Fruit fly (Drosophila melanogaster) whole organism, embryonic: ENCODE results near the gene CG5181.

Source experiments
- Ada2b ChIP-seq: fragments of 200-800 bp; sonication (Bioruptor generic); IDR thresholded peaks from 2 replicates; pipeline ENCODE4 v1.3.6; 2022; ENCODE audit warnings: missing biosample characterization, missing genetic modification characterization
- Atf3 ChIP-seq: fragments of 200-800 bp; sonication (Bioruptor generic); optimal IDR thresholded peaks from 3 replicates; lab custom pipeline; 2016; ENCODE audit warnings: missing biosample characterization, missing genetic modification characterization
- Awh ChIP-seq: fragments of 200-800 bp; sonication (Bioruptor generic); IDR thresholded peaks from 2 replicates; pipeline ENCODE4, ENCODE4 v1.3.6; 2022; ENCODE audit warnings: missing biosample characterization, missing genetic modification characterization
- CG11695 ChIP-seq: fragments of 200-800 bp; sonication (Bioruptor generic); IDR thresholded peaks from 3 replicates; pipeline ENCODE4 v1.3.6; 2022; ENCODE audit warnings: missing biosample characterization, missing genetic modification characterization
- CG12155 ChIP-seq: fragments of 200-800 bp; sonication (Bioruptor generic); optimal IDR thresholded peaks from 3 replicates; lab custom pipeline; 2016; ENCODE audit warnings: missing biosample characterization, missing genetic modification characterization
- CG12219 ChIP-seq: fragments of 200-800 bp; sonication (Bioruptor generic); optimal IDR thresholded peaks from 3 replicates; lab custom pipeline; 2018; ENCODE audit warnings: missing biosample characterization, mild to moderate bottlenecking, missing genetic modification characterization
- CG17385 ChIP-seq: fragments of 200-800 bp; sonication (Bioruptor generic); optimal IDR thresholded peaks from 3 replicates; lab custom pipeline; 2018; ENCODE audit warnings: missing biosample characterization, mild to moderate bottlenecking, missing genetic modification characterization
- CG18619 ChIP-seq: fragments of 200-800 bp; sonication (Bioruptor generic); optimal IDR thresholded peaks from 3 replicates; lab custom pipeline; 2017; ENCODE audit warnings: missing biosample characterization, mild to moderate bottlenecking, missing genetic modification characterization
- CG2116 ChIP-seq: fragments of 200-800 bp; sonication (Bioruptor generic); optimal IDR thresholded peaks from 3 replicates; lab custom pipeline; 2018; ENCODE audit warnings: missing biosample characterization, mild to moderate bottlenecking, missing genetic modification characterization
- CG2202 ChIP-seq: fragments of 200-800 bp; sonication (Bioruptor generic); optimal IDR thresholded peaks from 2 replicates; lab custom pipeline; 2018; ENCODE audit warnings: missing biosample characterization, mild to moderate bottlenecking, missing genetic modification characterization
- CG2875 ChIP-seq: fragments of 200-800 bp; sonication (Bioruptor generic); optimal IDR thresholded peaks from 2 replicates; lab custom pipeline; 2017; ENCODE audit warnings: missing biosample characterization, mild to moderate bottlenecking, missing genetic modification characterization, missing genetic modification reagents
- CG30403 ChIP-seq: fragments of 200-800 bp; sonication (Bioruptor generic); optimal IDR thresholded peaks from 3 replicates; lab custom pipeline; 2016; ENCODE audit warnings: missing biosample characterization, missing genetic modification characterization
- CG31441 ChIP-seq: fragments of 200-800 bp; sonication (Bioruptor generic); IDR thresholded peaks from 2 replicates; pipeline ENCODE4 v1.3.6; 2022; ENCODE audit warnings: missing biosample characterization, missing genetic modification characterization
- CG32767 ChIP-seq: fragments of 200-800 bp; sonication (Bioruptor generic); IDR thresholded peaks from 2 replicates; pipeline ENCODE4 v1.3.6; 2022; ENCODE audit warnings: missing biosample characterization, missing genetic modification characterization
- CG4707 ChIP-seq: fragments of 200-800 bp; sonication (Bioruptor generic); optimal IDR thresholded peaks from 2 replicates; lab custom pipeline; 2018; ENCODE audit warnings: missing biosample characterization, mild to moderate bottlenecking, missing genetic modification characterization, moderate library complexity
- CG6683 ChIP-seq: fragments of 200-800 bp; sonication (Bioruptor generic); optimal IDR thresholded peaks from 2 replicates; lab custom pipeline; 2017; ENCODE audit warnings: missing biosample characterization, mild to moderate bottlenecking, missing genetic modification characterization, missing genetic modification reagents
- CG6854 ChIP-seq: fragments of 200-800 bp; sonication (Bioruptor generic); optimal IDR thresholded peaks from 3 replicates; lab custom pipeline; 2017; ENCODE audit warnings: missing biosample characterization, mild to moderate bottlenecking, missing genetic modification characterization
- CG7839 ChIP-seq: fragments of 200-800 bp; sonication (Bioruptor generic); optimal IDR thresholded peaks from 3 replicates; lab custom pipeline; 2018; ENCODE audit warnings: missing biosample characterization, mild to moderate bottlenecking, missing genetic modification characterization, moderate library complexity
- CG7987 ChIP-seq: fragments of 200-800 bp; sonication (Bioruptor generic); optimal IDR thresholded peaks from 2 replicates; lab custom pipeline; 2018; ENCODE audit warnings: missing biosample characterization, mild to moderate bottlenecking, missing genetic modification characterization, moderate library complexity
- CG8290 ChIP-seq, 3 experiments: fragments of 200-800 bp; sonication (Bioruptor generic); optimal IDR thresholded peaks; 2 replicates each; lab custom pipeline; 2016 to 2019; ENCODE audit warnings: missing biosample characterization in 3 of 3, missing genetic modification characterization in 3 of 3, mild to moderate bottlenecking in 2 of 3, moderate library complexity in 1 of 3
- CG9797 ChIP-seq: fragments of 200-800 bp; sonication (Bioruptor generic); optimal IDR thresholded peaks from 3 replicates; lab custom pipeline; 2018; ENCODE audit warnings: missing biosample characterization, mild to moderate bottlenecking, missing genetic modification characterization
- E2f2 ChIP-seq: fragments of 200-800 bp; sonication (Bioruptor generic); IDR thresholded peaks from 2 replicates; pipeline ENCODE4 v1.3.6; 2022; ENCODE audit warnings: missing biosample characterization, missing genetic modification characterization
- Eip74EF ChIP-seq, 2 experiments: fragments of 200-800 bp in 1 of 2; fragments of >200 bp in 1 of 2; sonication (Bioruptor generic) in 1 of 2; optimal IDR thresholded peaks; 2 replicates each; lab custom pipeline; 2017 to 2019; ENCODE audit warnings: missing biosample characterization in 2 of 2, missing genetic modification characterization in 2 of 2, mild to moderate bottlenecking in 1 of 2, moderate library complexity in 1 of 2
- Elba2 ChIP-seq: fragments of 200-800 bp; sonication (Bioruptor generic); optimal IDR thresholded peaks from 3 replicates; lab custom pipeline; 2016; ENCODE audit warnings: missing biosample characterization, missing genetic modification characterization
- Jarid2 ChIP-seq: fragments of 200-800 bp; sonication (Bioruptor generic); optimal IDR thresholded peaks from 3 replicates; lab custom pipeline; 2017; ENCODE audit warnings: mild to moderate bottlenecking, missing biosample characterization, missing genetic modification reagents, missing genetic modification characterization
- Lpt ChIP-seq: fragments of >200 bp; optimal IDR thresholded peaks from 2 replicates; lab custom pipeline; 2018; ENCODE audit warnings: missing biosample characterization, missing genetic modification characterization
- MESR4 ChIP-seq: fragments of 200-800 bp; sonication (Bioruptor generic); optimal IDR thresholded peaks from 2 replicates; lab custom pipeline; 2018; ENCODE audit warnings: missing biosample characterization, mild to moderate bottlenecking, missing genetic modification characterization, moderate library complexity
- Mrtf ChIP-seq: fragments of 200-800 bp; sonication (Bioruptor generic); IDR thresholded peaks from 3 replicates; pipeline ENCODE4 v1.3.6; 2022; ENCODE audit warnings: missing biosample characterization, missing genetic modification characterization
- NK7.1 ChIP-seq: fragments of 200-800 bp; sonication (Bioruptor generic); optimal IDR thresholded peaks from 3 replicates; lab custom pipeline; 2016; ENCODE audit warnings: missing biosample characterization, missing genetic modification characterization
- Oaz ChIP-seq: fragments of 200-800 bp; sonication (Bioruptor generic); IDR thresholded peaks from 2 replicates; pipeline ENCODE4 v1.3.6; 2022; ENCODE audit warnings: missing biosample characterization, missing genetic modification characterization
- Opbp ChIP-seq: fragments of 200-800 bp; sonication (Bioruptor generic); IDR thresholded peaks from 3 replicates; pipeline ENCODE4 v1.3.6; 2022; ENCODE audit warnings: missing biosample characterization, missing genetic modification characterization; ENCODE audit not compliant: partially characterized antibody
- Sox100B ChIP-seq: fragments of 200-800 bp; sonication (Bioruptor generic); optimal IDR thresholded peaks from 3 replicates; lab custom pipeline; 2018; ENCODE audit warnings: missing biosample characterization, mild to moderate bottlenecking, missing genetic modification characterization
- YL-1 ChIP-seq: fragments of 200-800 bp; sonication (Bioruptor generic); optimal IDR thresholded peaks from 3 replicates; lab custom pipeline; 2017; ENCODE audit warnings: missing biosample characterization, mild to moderate bottlenecking, missing genetic modification characterization
- abd-A ChIP-seq: fragments of 200-800 bp; sonication (Bioruptor generic); optimal IDR thresholded peaks from 3 replicates; lab custom pipeline; 2019; ENCODE audit warnings: missing biosample characterization, mild to moderate bottlenecking, missing genetic modification characterization, moderate library complexity
- cas ChIP-seq: fragments of 200-800 bp; sonication (Bioruptor generic); IDR thresholded peaks from 2 replicates; pipeline ENCODE4 v1.3.6; 2022; ENCODE audit warnings: missing biosample characterization, missing genetic modification characterization
- chif ChIP-seq, 2 experiments: fragments of 200-800 bp; sonication (Bioruptor generic); optimal IDR thresholded peaks; 3 replicates each; lab custom pipeline; 2016; ENCODE audit warnings: missing biosample characterization in 2 of 2, missing genetic modification characterization in 2 of 2
- fd102C ChIP-seq: fragments of 200-800 bp; sonication (Bioruptor generic); optimal IDR thresholded peaks from 2 replicates; lab custom pipeline; 2018; ENCODE audit warnings: missing biosample characterization, mild to moderate bottlenecking, missing genetic modification characterization, moderate library complexity
- fd96Cb ChIP-seq: fragments of 200-800 bp; sonication (Bioruptor generic); optimal IDR thresholded peaks from 2 replicates; lab custom pipeline; 2018; ENCODE audit warnings: missing biosample characterization, mild to moderate bottlenecking, missing genetic modification characterization, moderate library complexity
- ftz-f1 ChIP-seq: fragments of 200-800 bp; sonication (Bioruptor generic); optimal IDR thresholded peaks from 2 replicates; lab custom pipeline; 2016; ENCODE audit warnings: missing biosample characterization, missing genetic modification characterization
- hbn ChIP-seq: fragments of 200-800 bp; sonication (Bioruptor generic); IDR thresholded peaks from 2 replicates; pipeline ENCODE4 v1.3.6; 2022; ENCODE audit warnings: missing biosample characterization, missing genetic modification characterization; ENCODE audit not compliant: partially characterized antibody
- oc ChIP-seq: fragments of 200-800 bp; sonication (Bioruptor generic); optimal IDR thresholded peaks from 2 replicates; lab custom pipeline; 2018; ENCODE audit warnings: missing biosample characterization, mild to moderate bottlenecking, missing genetic modification characterization, moderate library complexity
- pfk ChIP-seq: fragments of 200-800 bp; sonication (Bioruptor generic); optimal IDR thresholded peaks from 2 replicates; lab custom pipeline; 2018; ENCODE audit warnings: missing biosample characterization, mild to moderate bottlenecking, missing genetic modification characterization, moderate library complexity
- row ChIP-seq: fragments of 200-800 bp; sonication (Bioruptor generic); IDR thresholded peaks from 3 replicates; pipeline ENCODE4 v1.3.6; 2022; ENCODE audit warnings: missing biosample characterization, missing genetic modification characterization
- shn ChIP-seq: fragments of 200-800 bp; sonication (Bioruptor generic); optimal IDR thresholded peaks from 3 replicates; lab custom pipeline; 2016; ENCODE audit warnings: missing biosample characterization, missing genetic modification characterization
- slbo ChIP-seq: fragments of 200-800 bp; sonication (Bioruptor generic); IDR thresholded peaks from 2 replicates; pipeline ENCODE4 v1.3.6; 2022; ENCODE audit warnings: missing biosample characterization, missing genetic modification characterization
- sqz ChIP-seq: fragments of 200-800 bp; sonication (Bioruptor generic); optimal IDR thresholded peaks from 3 replicates; lab custom pipeline; 2018; ENCODE audit warnings: missing biosample characterization, mild to moderate bottlenecking, missing genetic modification characterization
- tin ChIP-seq: fragments of 200-800 bp; sonication (Bioruptor generic); optimal IDR thresholded peaks from 3 replicates; lab custom pipeline; 2016; ENCODE audit warnings: missing biosample characterization, missing genetic modification characterization
- vnd ChIP-seq: fragments of 200-800 bp; sonication (Bioruptor generic); IDR thresholded peaks from 3 replicates; pipeline ENCODE4 v1.3.6; 2022; ENCODE audit warnings: missing biosample characterization, missing genetic modification characterization; ENCODE audit not compliant: partially characterized antibody
- wor ChIP-seq: fragments of 200-800 bp; sonication (Bioruptor generic); IDR thresholded peaks from 2 replicates; pipeline ENCODE4 v1.3.6; 2022; ENCODE audit warnings: missing biosample characterization, missing genetic modification characterization
- zfh1 ChIP-seq: fragments of 200-800 bp; sonication (Bioruptor generic); IDR thresholded peaks from 3 replicates; pipeline ENCODE4 v1.3.6; 2022; ENCODE audit warnings: missing biosample characterization, missing genetic modification characterization

CG5181 gene

dm6 chr2L:7395813-7396212 lies 13.8 kb downstream of the CG5181 start (continued):
- TF ChIP-seq CG11695 (GFP tag; lab: Robert Waterston, UW), result peak; percentile 57; the same call in 1 of the 3 replicates
- TF ChIP-seq CG30403 (GFP tag; lab: Kevin White, UChicago), result peak; percentile 61
- TF ChIP-seq CG8290 (GFP tag; optimal IDR thresholded peaks at IDR 0.05; lab: Kevin White, UChicago), result no peak
- no peak for TF ChIP-seq CG8290 (tag; optimal IDR thresholded peaks at IDR 0.05; lab: Kevin White, UChicago)
- peak; percentile 65 for TF ChIP-seq Ada2b (GFP tag; lab: Robert Waterston, UW)
- TF ChIP-seq chif (GFP tag; optimal IDR thresholded peaks at IDR 0.05; lab: Kevin White, UChicago), result no peak
- no peak for TF ChIP-seq Lpt (GFP tag; lab: Kevin White, UChicago)
- no peak for TF ChIP-seq Oaz (GFP tag; lab: Robert Waterston, UW)
- peak; percentile 40; the same call in 1 of the 3 replicates for TF ChIP-seq Mrtf
- TF ChIP-seq ftz-f1 (GFP tag; lab: Kevin White, UChicago), result no peak
- no peak for TF ChIP-seq NK7.1 (GFP tag; lab: Kevin White, UChicago)
- TF ChIP-seq vnd (GFP tag; lab: Robert Waterston, UW), result no peak
- TF ChIP-seq Atf3, result no peak
- peak; percentile 16; the same call in 1 of the 2 replicates for TF ChIP-seq Awh
- no peak for TF ChIP-seq pfk (GFP tag; lab: Kevin White, UChicago)
- TF ChIP-seq CG2116 (GFP tag; lab: Kevin White, UChicago), result no peak
- TF ChIP-seq CG2202 (tag; lab: Kevin White, UChicago), result no peak
- TF ChIP-seq MESR4 (GFP tag; lab: Kevin White, UChicago), result no peak
- TF ChIP-seq CG12219 (GFP tag; lab: Kevin White, UChicago), result no peak
- TF ChIP-seq CG9797 (GFP tag; lab: Kevin White, UChicago), result no peak
- TF ChIP-seq fd102C (GFP tag; lab: Kevin White, UChicago), result no peak
- TF ChIP-seq Elba2, result no peak
- TF ChIP-seq CG2875 (GFP tag; lab: Kevin White, UChicago), result no peak
- peak; percentile 33; the same call in 1 of the 2 replicates for TF ChIP-seq E2f2 (GFP tag; lab: Robert Waterston, UW)
- peak; percentile 37 for TF ChIP-seq tin
- TF ChIP-seq Opbp (GFP tag; lab: Robert Waterston, UW), result no peak
- TF ChIP-seq abd-A, result no peak
- TF ChIP-seq YL-1 (GFP tag; lab: Kevin White, UChicago), result no peak
- no peak for TF ChIP-seq shn (GFP tag; lab: Kevin White, UChicago)
- TF ChIP-seq oc, result peak; percentile 52
- peak; percentile 34 for TF ChIP-seq fd96Cb (tag; lab: Kevin White, UChicago)
- TF ChIP-seq Sox100B (GFP tag; lab: Kevin White, UChicago), result peak; percentile 66
- peak; percentile 19 for TF ChIP-seq CG12155 (GFP tag; lab: Kevin White, UChicago)
- 0 out of 3 replicates have a peak, but pooled peaks have one; percentile 25 for TF ChIP-seq zfh1 (GFP tag; lab: Robert Waterston, UW)
- TF ChIP-seq CG6854 (GFP tag; lab: Kevin White, UChicago), result no peak
- TF ChIP-seq sqz, result peak; percentile 56
- no peak for TF ChIP-seq Jarid2 (GFP tag; lab: Kevin White, UChicago)
- peak in 1 of 2 experiments; percentile 70 for TF ChIP-seq Eip74EF (GFP tag; optimal IDR thresholded peaks at IDR 0.05; lab: Kevin White, UChicago)
- TF ChIP-seq CG4707 (GFP tag; lab: Kevin White, UChicago), result no peak
- TF ChIP-seq CG17385 (GFP tag; lab: Kevin White, UChicago), result peak; percentile 50
- TF ChIP-seq CG32767 (GFP tag; lab: Robert Waterston, UW), result 0 out of 2 replicates have a peak, but pooled peaks have one; percentile 34
- TF ChIP-seq wor, result peak; percentile 44; the same call in 1 of the 2 replicates
- no peak for TF ChIP-seq cas (GFP tag; lab: Robert Waterston, UW)
- peak; percentile 75 for TF ChIP-seq CG7839
- peak; percentile 51 for TF ChIP-seq slbo (GFP tag; lab: Robert Waterston, UW)
- peak; percentile 11 for TF ChIP-seq CG6683 (GFP tag; lab: Kevin White, UChicago)
- TF ChIP-seq CG7987 (GFP tag; lab: Kevin White, UChicago), result no peak
- peak; percentile 74 for TF ChIP-seq row (GFP tag; lab: Robert Waterston, UW)
- TF ChIP-seq CG31441 (GFP tag; lab: Robert Waterston, UW), result peak; percentile 77
- TF ChIP-seq CG18619 (GFP tag; lab: Kevin White, UChicago), result peak; percentile 37
- no peak for TF ChIP-seq hbn
